Fruit fly (Drosophila melanogaster): Measurements from ENCODE around the gene NijB.

dm6 chr3L:18845833-18846232 is 46.4 kb upstream of the NijB start:
- TF ChIP-seq CG8478 (optimal IDR thresholded peaks at IDR 0.05): no peak
- TF ChIP-seq CTCF (optimal IDR thresholded peaks at IDR 0.05): no peak
